Fruit fly (Drosophila melanogaster) whole organism, embryonic: Measurements from ENCODE around the gene Ucp4A.

Experiments
- Bgb ChIP-seq: fragments of 200-800 bp; sonication (Bioruptor generic); IDR thresholded peaks from 2 replicates; pipeline ENCODE4 v1.3.6; 2022; ENCODE audit warnings: missing biosample characterization, missing genetic modification characterization; ENCODE audit not compliant: partially characterized antibody
- BtbVII ChIP-seq: fragments of 200-800 bp; sonication (Bioruptor generic); optimal IDR thresholded peaks from 3 replicates; lab custom pipeline; 2017; ENCODE audit warnings: missing biosample characterization, mild to moderate bottlenecking, missing genetic modification characterization
- CG10431 ChIP-seq: fragments of 200-800 bp; sonication (Bioruptor generic); optimal IDR thresholded peaks from 3 replicates; lab custom pipeline; 2018; ENCODE audit warnings: missing biosample characterization, mild to moderate bottlenecking, missing genetic modification characterization
- CG10654 ChIP-seq: fragments of 200-800 bp; sonication (Bioruptor generic); optimal IDR thresholded peaks from 2 replicates; lab custom pipeline; 2016; ENCODE audit warnings: missing biosample characterization, missing genetic modification characterization
- CG12659 ChIP-seq: fragments of 200-800 bp; sonication (Bioruptor generic); optimal IDR thresholded peaks from 3 replicates; lab custom pipeline; 2017; ENCODE audit warnings: mild to moderate bottlenecking, missing biosample characterization, missing genetic modification reagents, missing genetic modification characterization
- CG13287 ChIP-seq: fragments of 200-800 bp; sonication (Bioruptor generic); IDR thresholded peaks from 2 replicates; pipeline ENCODE4 v1.3.6; 2022; ENCODE audit warnings: missing biosample characterization, missing genetic modification characterization; ENCODE audit not compliant: partially characterized antibody
- CG1603 ChIP-seq: fragments of 200-800 bp; sonication (Bioruptor generic); optimal IDR thresholded peaks from 2 replicates; lab custom pipeline; 2019; ENCODE audit warnings: missing biosample characterization, mild to moderate bottlenecking, missing genetic modification characterization, moderate library complexity
- CG16813 ChIP-seq: fragments of 200-800 bp; sonication (Bioruptor generic); IDR thresholded peaks from 3 replicates; pipeline ENCODE4 v1.3.6; 2022; ENCODE audit warnings: missing biosample characterization, missing genetic modification characterization; ENCODE audit not compliant: partially characterized antibody
- CG17328 ChIP-seq: fragments of 200-800 bp; sonication (Bioruptor generic); IDR thresholded peaks from 2 replicates; pipeline ENCODE4 v1.3.6; 2022; ENCODE audit warnings: missing biosample characterization, missing genetic modification characterization
- CG2116 ChIP-seq: fragments of 200-800 bp; sonication (Bioruptor generic); optimal IDR thresholded peaks from 3 replicates; lab custom pipeline; 2018; ENCODE audit warnings: missing biosample characterization, mild to moderate bottlenecking, missing genetic modification characterization
- CG2678 ChIP-seq: fragments of 200-800 bp; sonication (Bioruptor generic); optimal IDR thresholded peaks from 3 replicates; lab custom pipeline; 2019; ENCODE audit warnings: missing biosample characterization, mild to moderate bottlenecking, missing genetic modification characterization, moderate library complexity
- CG31388 ChIP-seq: fragments of 200-800 bp; sonication (Bioruptor generic); optimal IDR thresholded peaks from 2 replicates; lab custom pipeline; 2016; ENCODE audit warnings: missing biosample characterization, missing genetic modification characterization
- CG31441 ChIP-seq: fragments of 200-800 bp; sonication (Bioruptor generic); IDR thresholded peaks from 2 replicates; pipeline ENCODE4 v1.3.6; 2022; ENCODE audit warnings: missing biosample characterization, missing genetic modification characterization
- CG3847 ChIP-seq: fragments of 200-800 bp; sonication (Bioruptor generic); IDR thresholded peaks from 2 replicates; pipeline ENCODE4 v1.3.6; 2022; ENCODE audit warnings: missing biosample characterization, missing genetic modification characterization
- CG42726 ChIP-seq: fragments of 200-800 bp; sonication (Bioruptor generic); IDR thresholded peaks from 2 replicates; pipeline ENCODE4 v1.3.6; 2022; ENCODE audit warnings: missing biosample characterization, missing genetic modification characterization; ENCODE audit not compliant: partially characterized antibody
- CG7963 ChIP-seq: fragments of 200-800 bp; sonication (Bioruptor generic); IDR thresholded peaks from 3 replicates; pipeline ENCODE4 v1.3.6; 2022; ENCODE audit warnings: missing biosample characterization, missing genetic modification characterization; ENCODE audit not compliant: partially characterized antibody
- Chrac-16 ChIP-seq: fragments of 200-800 bp; sonication (Bioruptor generic); optimal IDR thresholded peaks from 3 replicates; lab custom pipeline; 2016; ENCODE audit warnings: missing biosample characterization, missing genetic modification characterization
- Dbx ChIP-seq: fragments of 200-800 bp; sonication (Bioruptor generic); IDR thresholded peaks from 3 replicates; pipeline ENCODE4 v1.3.6; 2022; ENCODE audit warnings: missing biosample characterization, missing genetic modification characterization
- Dref ChIP-seq: fragments of 200-800 bp; sonication (Bioruptor generic); IDR thresholded peaks from 2 replicates; pipeline ENCODE4 v1.3.6; 2022; ENCODE audit warnings: missing biosample characterization, missing genetic modification characterization
- E2f2 ChIP-seq: fragments of 200-800 bp; sonication (Bioruptor generic); IDR thresholded peaks from 2 replicates; pipeline ENCODE4 v1.3.6; 2022; ENCODE audit warnings: missing biosample characterization, missing genetic modification characterization
- Ets97D ChIP-seq: fragments of 200-800 bp; sonication (Bioruptor generic); optimal IDR thresholded peaks from 3 replicates; lab custom pipeline; 2016; ENCODE audit warnings: missing biosample characterization, missing genetic modification characterization
- HmgZ ChIP-seq: fragments of 200-800 bp; sonication (Bioruptor generic); optimal IDR thresholded peaks from 2 replicates; lab custom pipeline; 2018; ENCODE audit warnings: missing biosample characterization, mild to moderate bottlenecking, missing genetic modification characterization
- MBD-R2 ChIP-seq: fragments of 200-800 bp; sonication (Bioruptor generic); IDR thresholded peaks from 2 replicates; pipeline ENCODE4 v1.3.6; 2022; ENCODE audit warnings: missing biosample characterization, missing genetic modification characterization
- Nf-YB ChIP-seq: fragments of 200-800 bp; sonication (Bioruptor generic); optimal IDR thresholded peaks from 3 replicates; lab custom pipeline; 2019; ENCODE audit warnings: missing biosample characterization, mild to moderate bottlenecking, missing genetic modification characterization, moderate library complexity
- Pdp1 ChIP-seq, 2 experiments: fragments of 200-800 bp; sonication (Bioruptor generic); optimal IDR thresholded peaks; 3 replicates each; lab custom pipeline; 2016; ENCODE audit warnings: missing biosample characterization in 2 of 2, missing genetic modification characterization in 2 of 2, mild to moderate bottlenecking in 1 of 2, moderate library complexity in 1 of 2
- Rfx ChIP-seq: fragments of 200-800 bp; sonication (Bioruptor generic); IDR thresholded peaks from 2 replicates; pipeline ENCODE4 v1.3.6; 2022; ENCODE audit warnings: missing biosample characterization, missing genetic modification characterization
- Scr ChIP-seq: fragments of 200-800 bp; sonication (Bioruptor generic); IDR thresholded peaks from 2 replicates; pipeline ENCODE4 v1.3.6; 2022; ENCODE audit warnings: missing biosample characterization, missing genetic modification characterization; ENCODE audit not compliant: partially characterized antibody
- aop ChIP-seq: fragments of 200-800 bp; sonication (Bioruptor generic); IDR thresholded peaks from 2 replicates; pipeline ENCODE4 v1.3.6; 2022; ENCODE audit warnings: missing biosample characterization, missing genetic modification characterization
- ato ChIP-seq: fragments of 200-800 bp; sonication (Bioruptor generic); IDR thresholded peaks from 2 replicates; pipeline ENCODE4 v1.3.6; 2022; ENCODE audit warnings: missing biosample characterization, missing genetic modification characterization; ENCODE audit not compliant: partially characterized antibody
- bbx ChIP-seq: fragments of 200-800 bp; sonication (Bioruptor generic); IDR thresholded peaks from 2 replicates; pipeline ENCODE4 v1.3.6; 2022; ENCODE audit warnings: missing biosample characterization, missing genetic modification characterization; ENCODE audit not compliant: partially characterized antibody
- cad ChIP-seq: fragments of >200 bp; optimal IDR thresholded peaks from 2 replicates; lab custom pipeline; 2017; ENCODE audit warnings: missing biosample characterization, missing genetic modification characterization
- chn ChIP-seq: fragments of 200-800 bp; sonication (Bioruptor generic); optimal IDR thresholded peaks from 2 replicates; lab custom pipeline; 2016; ENCODE audit warnings: missing biosample characterization, missing genetic modification characterization
- danr ChIP-seq: fragments of 200-800 bp; sonication (Bioruptor generic); IDR thresholded peaks from 2 replicates; pipeline ENCODE4 v1.3.6; 2022; ENCODE audit warnings: missing biosample characterization, missing genetic modification characterization
- dmrt11E ChIP-seq: fragments of 200-800 bp; sonication (Bioruptor generic); optimal IDR thresholded peaks from 3 replicates; lab custom pipeline; 2018; ENCODE audit warnings: missing biosample characterization, mild to moderate bottlenecking, missing genetic modification characterization, moderate library complexity
- ems ChIP-seq: fragments of 200-800 bp; sonication (Bioruptor generic); optimal IDR thresholded peaks from 3 replicates; lab custom pipeline; 2016; ENCODE audit warnings: missing biosample characterization, missing genetic modification characterization
- gsb-n ChIP-seq: fragments of 200-800 bp; sonication (Bioruptor generic); optimal IDR thresholded peaks from 3 replicates; lab custom pipeline; 2018; ENCODE audit warnings: missing biosample characterization, mild to moderate bottlenecking, missing genetic modification characterization
- hbn ChIP-seq: fragments of 200-800 bp; sonication (Bioruptor generic); IDR thresholded peaks from 2 replicates; pipeline ENCODE4 v1.3.6; 2022; ENCODE audit warnings: missing biosample characterization, missing genetic modification characterization; ENCODE audit not compliant: partially characterized antibody
- kni ChIP-seq: fragments of 200-800 bp; sonication (Bioruptor generic); optimal IDR thresholded peaks from 3 replicates; lab custom pipeline; 2017; ENCODE audit warnings: mild to moderate bottlenecking, missing biosample characterization, missing genetic modification reagents, missing genetic modification characterization
- luna ChIP-seq: fragments of 200-800 bp; sonication (Bioruptor generic); optimal IDR thresholded peaks from 2 replicates; lab custom pipeline; 2016; ENCODE audit warnings: missing biosample characterization, missing genetic modification characterization
- mam ChIP-seq: fragments of 200-800 bp; sonication (Bioruptor generic); optimal IDR thresholded peaks from 3 replicates; lab custom pipeline; 2016; ENCODE audit warnings: missing biosample characterization, missing genetic modification characterization
- onecut ChIP-seq: fragments of 200-800 bp; sonication (Bioruptor generic); IDR thresholded peaks from 2 replicates; pipeline ENCODE4 v1.3.6; 2022; ENCODE audit warnings: missing biosample characterization, missing genetic modification characterization
- peb ChIP-seq: fragments of 200-800 bp; sonication (Bioruptor generic); IDR thresholded peaks from 2 replicates; pipeline ENCODE4 v1.3.6; 2022; ENCODE audit warnings: missing biosample characterization, missing genetic modification characterization
- psq ChIP-seq: fragments of 200-800 bp; sonication (Bioruptor generic); optimal IDR thresholded peaks from 2 replicates; lab custom pipeline; 2017; ENCODE audit warnings: missing biosample characterization, missing genetic modification characterization
- pzg ChIP-seq: fragments of 200-800 bp; sonication (Bioruptor generic); optimal IDR thresholded peaks from 3 replicates; lab custom pipeline; 2018; ENCODE audit warnings: missing biosample characterization, mild to moderate bottlenecking, missing genetic modification characterization, moderate library complexity
- ranshi ChIP-seq: fragments of 200-800 bp; sonication (Bioruptor generic); IDR thresholded peaks from 2 replicates; pipeline ENCODE4 v1.3.6; 2022; ENCODE audit warnings: missing biosample characterization, missing genetic modification characterization
- slbo ChIP-seq: fragments of 200-800 bp; sonication (Bioruptor generic); IDR thresholded peaks from 2 replicates; pipeline ENCODE4 v1.3.6; 2022; ENCODE audit warnings: missing biosample characterization, missing genetic modification characterization
- sna ChIP-seq: fragments of 200-800 bp; sonication (Bioruptor generic); IDR thresholded peaks from 2 replicates; pipeline ENCODE4 v1.3.6; 2022; ENCODE audit warnings: missing biosample characterization, missing genetic modification characterization; ENCODE audit not compliant: partially characterized antibody
- tll ChIP-seq, 2 experiments: fragments of 200-800 bp in 1 of 2; fragments of >200 bp in 1 of 2; sonication (Bioruptor generic) in 1 of 2; optimal IDR thresholded peaks; 2 replicates each; lab custom pipeline; 2017 to 2019; ENCODE audit warnings: missing biosample characterization in 2 of 2, missing genetic modification characterization in 2 of 2, mild to moderate bottlenecking in 1 of 2, moderate library complexity in 1 of 2
- tx ChIP-seq: fragments of 200-800 bp; sonication (Bioruptor generic); optimal IDR thresholded peaks from 2 replicates; lab custom pipeline; 2016; ENCODE audit warnings: missing biosample characterization, missing genetic modification characterization
- unc-4 ChIP-seq: fragments of 200-800 bp; sonication (Bioruptor generic); IDR thresholded peaks from 2 replicates; pipeline ENCODE4 v1.3.6; 2022; ENCODE audit warnings: missing biosample characterization, missing genetic modification characterization; ENCODE audit not compliant: partially characterized antibody

The Ucp4A gene

DNA sequence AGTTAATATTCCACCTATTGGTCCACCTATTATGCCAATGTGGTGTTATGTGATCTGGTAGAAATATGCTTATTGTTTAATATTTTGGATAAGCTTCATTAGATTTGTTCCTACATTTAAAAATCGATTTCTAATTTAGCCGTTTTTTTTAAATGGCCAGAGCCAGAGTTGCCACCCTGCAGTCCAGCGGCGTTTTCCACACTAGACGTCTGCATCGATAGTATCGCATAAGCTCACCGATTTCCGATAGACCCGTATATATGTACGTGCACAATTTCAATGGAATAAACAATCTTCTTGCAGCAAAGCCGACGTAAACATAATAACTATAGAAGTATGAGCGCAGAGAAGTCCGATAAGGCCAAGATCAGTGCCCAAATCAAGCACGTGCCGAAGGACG, 2.8 kb upstream of the Ucp4A start, which contains the start of gene Taf9 (continued):
- TF ChIP-seq cad (GFP tag; lab: Kevin White, UChicago) (no peak), Ets97D (GFP tag; lab: Kevin White, UChicago) (peak; percentile 78), CG42726 (peak; percentile 88; the same call in 1 of the 2 replicates), Pdp1 (GFP tag; optimal IDR thresholded peaks at IDR 0.05; lab: Kevin White, UChicago) (peak in 1 of 2 experiments; percentile 20), CG3847 (GFP tag; lab: Robert Waterston, UW) (peak; percentile 79), sna (GFP tag; lab: Robert Waterston, UW) (peak; percentile 85), ems (no peak), Dbx (0 out of 3 replicates have a peak, but pooled peaks have one; percentile 15), CG2116 (peak; percentile 42), slbo (GFP tag; lab: Robert Waterston, UW) (peak; percentile 47; the same call in 1 of the 2 replicates), CG16813 (GFP tag; lab: Robert Waterston, UW) (peak; percentile 89), onecut (GFP tag; lab: Robert Waterston, UW) (peak; percentile 93), E2f2 (peak; percentile 79), CG13287 (GFP tag; lab: Robert Waterston, UW) (peak; percentile 95), CG31388 (GFP tag; lab: Kevin White, UChicago) (no peak), bbx (peak; percentile 91), Scr (GFP tag; lab: Robert Waterston, UW) (peak; percentile 86), tll (GFP tag; optimal IDR thresholded peaks at IDR 0.05; lab: Kevin White, UChicago) (no peak), Dref (GFP tag; lab: Robert Waterston, UW) (peak; percentile 95), kni (GFP tag; lab: Kevin White, UChicago) (no peak), CG10654 (GFP tag; lab: Kevin White, UChicago) (no peak), MBD-R2 (GFP tag; lab: Robert Waterston, UW) (peak; percentile 82), CG31441 (GFP tag; lab: Robert Waterston, UW) (no peak), aop (GFP tag; lab: Robert Waterston, UW) (no peak), Nf-YB (GFP tag; lab: Kevin White, UChicago) (no peak), hbn (GFP tag; lab: Robert Waterston, UW) (peak; percentile 90), CG1603 (tag; lab: Kevin White, UChicago) (peak; percentile 56), luna (GFP tag; lab: Kevin White, UChicago) (no peak), psq (no peak), Chrac-16 (GFP tag; lab: Kevin White, UChicago) (no peak), CG2678 (tag; lab: Kevin White, UChicago) (no peak), BtbVII (GFP tag; lab: Kevin White, UChicago) (no peak), ranshi (GFP tag; lab: Robert Waterston, UW) (no peak), chn (GFP tag; lab: Kevin White, UChicago) (no peak), HmgZ (peak; percentile 16), mam (GFP tag; lab: Kevin White, UChicago) (no peak), unc-4 (GFP tag; lab: Robert Waterston, UW) (peak; percentile 89), tx (no peak), CG7963 (GFP tag; lab: Robert Waterston, UW) (peak; percentile 85), danr (GFP tag; lab: Robert Waterston, UW) (no peak), CG12659 (peak; percentile 53), Rfx (GFP tag; lab: Robert Waterston, UW) (peak; percentile 52), pzg (peak; percentile 81), CG17328 (GFP tag; lab: Robert Waterston, UW) (no peak), peb (GFP tag; lab: Robert Waterston, UW) (no peak), ato (peak; percentile 61; the same call in 1 of the 2 replicates), CG10431 (no peak), dmrt11E (tag; lab: Kevin White, UChicago) (no peak), Bgb (GFP tag; lab: Robert Waterston, UW) (peak; percentile 95), gsb-n (tag; lab: Kevin White, UChicago) (no peak)
